Worm (Caenorhabditis elegans): ENCODE results near the gene fis-1.

fis-1 gene

ce11 chrII:6734674-6735073 lies 20.3 kb upstream of the fis-1 start, which contains the start of gene T14B4.3:
Gene T14B4.3 (plus strand): TSS chrII:6734937.
- TF ChIP-seq C34F6.9 (tag; optimal IDR thresholded peaks at IDR 0.05) (peak; percentile 78), nhr-21 (tag; optimal IDR thresholded peaks at IDR 0.05) (peak; percentile 40), snpc-4 (tag; optimal IDR thresholded peaks at IDR 0.05) (peak; percentile 2), gmeb-1 (tag; optimal IDR thresholded peaks at IDR 0.05) (peak; percentile 66), sma-3 (GFP tag; optimal IDR thresholded peaks at IDR 0.05) (peak; percentile 72), blmp-1 (tag; optimal IDR thresholded peaks at IDR 0.05; ENCODE audit: insufficient read depth) (no peak), nhr-129 (tag; optimal IDR thresholded peaks at IDR 0.05) (peak; percentile 65), Y55F3AM.14 (GFP tag; optimal IDR thresholded peaks at IDR 0.05) (no peak), lin-13 (GFP tag; optimal IDR thresholded peaks at IDR 0.05) (peak; percentile 47), unc-39 (tag; optimal IDR thresholded peaks at IDR 0.05) (no peak), fos-1 (tag; optimal IDR thresholded peaks at IDR 0.05) (peak; percentile 29), crh-2 (tag; optimal IDR thresholded peaks at IDR 0.05) (peak; percentile 68), lsy-2 (tag; optimal IDR thresholded peaks at IDR 0.05) (peak; percentile 25 to 87), sma-9 (GFP tag; optimal IDR thresholded peaks at IDR 0.05) (peak; percentile 51), sma-9 (tag; optimal IDR thresholded peaks at IDR 0.05) (no peak), ztf-11 (tag; optimal IDR thresholded peaks at IDR 0.05) (no peak), zag-1 (tag; optimal IDR thresholded peaks at IDR 0.05) (no peak), lin-39 (tag; optimal IDR thresholded peaks at IDR 0.05) (no peak), unc-55 (GFP tag; optimal IDR thresholded peaks at IDR 0.05) (peak; percentile 87), F13H6.1 (tag; optimal IDR thresholded peaks at IDR 0.05) (peak; percentile 50), elt-1 (tag; optimal IDR thresholded peaks at IDR 0.05) (no peak), mbf-1 (tag; optimal IDR thresholded peaks at IDR 0.05) (no peak)

- TF ChIP-seq Y55F3AM.14 (GFP tag; optimal IDR thresholded peaks at IDR 0.05) = no peak
- no peak for TF ChIP-seq elt-3 (tag; optimal IDR thresholded peaks at IDR 0.05)
Measured at ce11 chrII:6736066-6736465, 18.9 kb upstream of the fis-1 start, which contains the start of gene mrps-18.C. Gene mrps-18.C (plus strand): TSS chrII:6736203.

ce11 chrII:6736604-6737003 lies 18.4 kb upstream of the fis-1 start, which contains the start of gene T14B4.1:
Gene T14B4.1 (plus strand): TSS chrII:6736904.
- TF ChIP-seq nhr-237 (tag; optimal IDR thresholded peaks at IDR 0.05) (no peak), dmd-4 (tag; optimal IDR thresholded peaks at IDR 0.05) (no peak), Y55F3AM.14 (GFP tag; optimal IDR thresholded peaks at IDR 0.05) (no peak), unc-39 (tag; optimal IDR thresholded peaks at IDR 0.05) (no peak), alr-1 (tag; optimal IDR thresholded peaks at IDR 0.05) (no peak), ama-1 (optimal IDR thresholded peaks at IDR 0.05) (no peak), sem-4 (tag; optimal IDR thresholded peaks at IDR 0.05) (no peak), R02D3.7 (tag; optimal IDR thresholded peaks at IDR 0.05) (no peak), ztf-1 (GFP tag; conservative IDR thresholded peaks at IDR 0.05) (no peak), nhr-129 (tag; optimal IDR thresholded peaks at IDR 0.05) (no peak), elt-3 (tag; optimal IDR thresholded peaks at IDR 0.05) (no peak), lsy-2 (tag; optimal IDR thresholded peaks at IDR 0.05) (no peak), skn-1 (tag; optimal IDR thresholded peaks at IDR 0.05) (no peak), lin-13 (GFP tag; optimal IDR thresholded peaks at IDR 0.05) (no peak), mbf-1 (tag; optimal IDR thresholded peaks at IDR 0.05) (no peak), nhr-77 (tag; optimal IDR thresholded peaks at IDR 0.05) (no peak)

ce11 chrII:6741428-6741827 lies 13.5 kb upstream of the fis-1 start, which contains the start of gene exos-8:
Gene exos-8 (plus strand): TSS chrII:6741691.
- TF ChIP-seq sma-9 (GFP tag; optimal IDR thresholded peaks at IDR 0.05) (peak; percentile 33), sma-9 (tag; optimal IDR thresholded peaks at IDR 0.05) (no peak), unc-62 (GFP tag; optimal IDR thresholded peaks at IDR 0.05) (no peak), ceh-82 (tag; optimal IDR thresholded peaks at IDR 0.05) (no peak), gmeb-1 (tag; optimal IDR thresholded peaks at IDR 0.05) (no peak), nhr-21 (tag; optimal IDR thresholded peaks at IDR 0.05) (peak; percentile 13), nhr-77 (tag; optimal IDR thresholded peaks at IDR 0.05) (no peak), snpc-4 (tag; optimal IDR thresholded peaks at IDR 0.05) (no peak), blmp-1 (tag; optimal IDR thresholded peaks at IDR 0.05; ENCODE audit: insufficient read depth) (no peak), C34F6.9 (tag; optimal IDR thresholded peaks at IDR 0.05) (peak; percentile 68), nhr-129 (tag; optimal IDR thresholded peaks at IDR 0.05) (peak; percentile 65), sma-3 (GFP tag; optimal IDR thresholded peaks at IDR 0.05) (peak; percentile 57), lsy-2 (tag; optimal IDR thresholded peaks at IDR 0.05) (peak in 1 of 2 experiments; percentile 71), lin-39 (tag; optimal IDR thresholded peaks at IDR 0.05) (no peak), nhr-11 (tag; optimal IDR thresholded peaks at IDR 0.05) (no peak), nhr-10 (tag; optimal IDR thresholded peaks at IDR 0.05) (no peak), unc-39 (tag; optimal IDR thresholded peaks at IDR 0.05) (no peak), nhr-12 (tag; optimal IDR thresholded peaks at IDR 0.05) (no peak), lin-13 (GFP tag; optimal IDR thresholded peaks at IDR 0.05) (peak; percentile 54), fos-1 (tag; optimal IDR thresholded peaks at IDR 0.05) (peak; percentile 32), ama-1 (optimal IDR thresholded peaks at IDR 0.05) (no peak), nhr-23 (tag; optimal IDR thresholded peaks at IDR 0.05) (no peak), peb-1 (tag; optimal IDR thresholded peaks at IDR 0.05) (no peak), sem-4 (tag; optimal IDR thresholded peaks at IDR 0.05) (no peak), R02D3.7 (tag; optimal IDR thresholded peaks at IDR 0.05) (no peak), zag-1 (tag; optimal IDR thresholded peaks at IDR 0.05) (peak; percentile 7), elt-3 (tag; optimal IDR thresholded peaks at IDR 0.05) (no peak), F13H6.1 (tag; optimal IDR thresholded peaks at IDR 0.05) (peak; percentile 20), crh-2 (tag; optimal IDR thresholded peaks at IDR 0.05) (peak; percentile 48), alr-1 (tag; optimal IDR thresholded peaks at IDR 0.05) (no peak)
